Worm (Caenorhabditis elegans) whole organism, young adult: Measurements from ENCODE around the gene ZK673.6.

Experiments used
- B0261.1 ChIP-seq: sonication (generic microtip); optimal IDR thresholded peaks from 2 replicates; lab custom pipeline; 2016; ENCODE audit warnings: mild to moderate bottlenecking, missing genetic modification characterization, moderate library complexity, missing compliant biosample characterization
- B0336.3 ChIP-seq: fragments of 200-800 bp; sonication (Bioruptor generic); IDR thresholded peaks from 2 replicates; pipeline ENCODE4 v1.3.6; 2022; ENCODE audit warnings: missing genetic modification characterization, missing compliant biosample characterization
- D2030.7 ChIP-seq: fragments of 200-800 bp; sonication (Bioruptor generic); IDR thresholded peaks from 2 replicates; pipeline ENCODE4 v1.3.6; 2022; ENCODE audit warnings: missing genetic modification reagents, missing genetic modification characterization, missing compliant biosample characterization
- F33H1.4 ChIP-seq: fragments of 200-800 bp; sonication (Bioruptor generic); IDR thresholded peaks from 2 replicates; pipeline ENCODE4 v1.3.6; 2022; ENCODE audit warnings: missing genetic modification reagents, missing genetic modification characterization, missing compliant biosample characterization
- T07F8.4 ChIP-seq: sonication (generic microtip); optimal IDR thresholded peaks from 2 replicates; lab custom pipeline; 2016; ENCODE audit warnings: mild to moderate bottlenecking, missing genetic modification characterization, moderate library complexity, missing compliant biosample characterization
- Y67H2A.10 ChIP-seq: fragments of 200-800 bp; sonication (Bioruptor generic); conservative IDR thresholded peaks from 2 replicates; pipeline ENCODE4 v1.3.6; 2022; ENCODE audit warnings: missing genetic modification reagents, missing genetic modification characterization, missing compliant biosample characterization
- akir-1 ChIP-seq: fragments of 200-800 bp; sonication (Bioruptor generic); optimal IDR thresholded peaks from 2 replicates; lab custom pipeline; 2018; ENCODE audit warnings: mild to moderate bottlenecking, missing genetic modification characterization, moderate library complexity, missing compliant biosample characterization
- ama-1 ChIP-seq, 3 experiments: fragments of 150-350 bp in 1 of 3; sonication (generic microtip) in 2 of 3; optimal IDR thresholded peaks; 2 replicates each; lab custom pipeline; 2014 to 2018; ENCODE audit warnings: missing biosample characterization in 2 of 3, missing genetic modification characterization in 2 of 3, missing genetic modification reagents in 2 of 3
- attf-3 ChIP-seq: fragments of 200-800 bp; sonication (Bioruptor generic); conservative IDR thresholded peaks from 2 replicates; pipeline ENCODE4 v1.3.6; 2022; ENCODE audit warnings: missing genetic modification reagents, missing genetic modification characterization, missing compliant biosample characterization
- attf-5 ChIP-seq: fragments of 200-800 bp; sonication (Bioruptor generic); optimal IDR thresholded peaks from 2 replicates; lab custom pipeline; 2018; ENCODE audit warnings: mild to moderate bottlenecking, missing genetic modification characterization, missing compliant biosample characterization
- bed-1 ChIP-seq: fragments of 200-800 bp; sonication (Bioruptor generic); IDR thresholded peaks from 2 replicates; pipeline ENCODE4 v1.3.6; 2022; ENCODE audit warnings: missing genetic modification reagents, missing genetic modification characterization, missing compliant biosample characterization
- ccch-3 ChIP-seq: fragments of 200-800 bp; sonication (Bioruptor generic); optimal IDR thresholded peaks from 2 replicates; lab custom pipeline; 2018; ENCODE audit warnings: mild to moderate bottlenecking, missing genetic modification characterization, missing compliant biosample characterization
- ceh-40 ChIP-seq: fragments of 200-800 bp; sonication (Bioruptor generic); IDR thresholded peaks from 2 replicates; pipeline ENCODE4 v1.3.6; 2022; ENCODE audit warnings: missing genetic modification characterization, missing compliant biosample characterization
- dox-1 ChIP-seq: fragments of 200-800 bp; sonication (Bioruptor generic); IDR thresholded peaks from 2 replicates; pipeline ENCODE4 v1.3.6; 2022; ENCODE audit warnings: missing genetic modification reagents, missing genetic modification characterization, missing compliant biosample characterization
- egl-18 ChIP-seq: fragments of 200-800 bp; sonication (Bioruptor generic); IDR thresholded peaks from 2 replicates; pipeline ENCODE4 v1.3.6; 2022; ENCODE audit warnings: missing genetic modification reagents, missing genetic modification characterization, missing compliant biosample characterization
- lin-26 ChIP-seq: fragments of 200-800 bp; sonication (Bioruptor generic); IDR thresholded peaks from 2 replicates; pipeline ENCODE4 v1.3.6; 2022; ENCODE audit warnings: missing genetic modification reagents, missing genetic modification characterization, missing compliant biosample characterization
- lin-40 ChIP-seq: sonication (generic microtip); optimal IDR thresholded peaks from 2 replicates; lab custom pipeline; 2016; ENCODE audit warnings: missing genetic modification characterization, mild to moderate bottlenecking, missing compliant biosample characterization, missing genotype, missing genetic modification reagents
- lsy-27 ChIP-seq: sonication (generic microtip); optimal IDR thresholded peaks from 2 replicates; lab custom pipeline; 2017; ENCODE audit warnings: missing genetic modification characterization, mild to moderate bottlenecking, missing compliant biosample characterization, antibody characterized with exemption, missing genotype, borderline replicate concordance; ENCODE audit not compliant: insufficient read depth
- madf-10 ChIP-seq: sonication (generic microtip); optimal IDR thresholded peaks from 2 replicates; lab custom pipeline; 2016; ENCODE audit warnings: mild to moderate bottlenecking, missing genetic modification characterization, missing compliant biosample characterization
- mel-28 ChIP-seq: sonication (generic microtip); optimal IDR thresholded peaks from 2 replicates; lab custom pipeline; 2016; ENCODE audit warnings: borderline replicate concordance, mild to moderate bottlenecking, missing genetic modification characterization, missing compliant biosample characterization
- nfya-2 ChIP-seq: fragments of 200-800 bp; sonication (Bioruptor generic); IDR thresholded peaks from 2 replicates; pipeline ENCODE4 v1.3.6; 2022; ENCODE audit warnings: missing genetic modification reagents, missing genetic modification characterization, missing compliant biosample characterization
- nhr-27 ChIP-seq: fragments of 200-800 bp; sonication (Bioruptor generic); optimal IDR thresholded peaks from 2 replicates; lab custom pipeline; 2018; ENCODE audit warnings: mild to moderate bottlenecking, missing genetic modification characterization, moderate library complexity, missing compliant biosample characterization
- rec-8 ChIP-seq, 2 experiments: sonication (generic microtip); optimal IDR thresholded peaks; 2 replicates each; lab custom pipeline; 2016; ENCODE audit warnings: mild to moderate bottlenecking in 2 of 2, missing genetic modification characterization in 2 of 2, missing genetic modification reagents in 2 of 2, missing genotype in 2 of 2, missing biosample characterization in 1 of 2, missing compliant biosample characterization in 1 of 2, moderate library complexity in 1 of 2
- rpc-1 ChIP-seq, 2 experiments: fragments of 150-350 bp in 1 of 2; sonication (generic microtip) in 1 of 2; optimal IDR thresholded peaks; 2 replicates each; lab custom pipeline; 2014 to 2018; ENCODE audit warnings: missing biosample characterization in 1 of 2, missing genetic modification characterization in 1 of 2, missing genetic modification reagents in 1 of 2, missing genotype in 1 of 2
- tbx-9 ChIP-seq: sonication (generic microtip); optimal IDR thresholded peaks from 2 replicates; lab custom pipeline; 2016; ENCODE audit warnings: borderline replicate concordance, missing genetic modification characterization, inconsistent platforms, missing compliant biosample characterization
- unc-62 ChIP-seq: fragments of 150-350 bp; optimal IDR thresholded peaks from 2 replicates; lab custom pipeline; 2014; ENCODE audit warnings: missing biosample characterization, missing genetic modification reagents, missing genetic modification characterization
- ztf-25 ChIP-seq: fragments of 200-800 bp; sonication (Bioruptor generic); IDR thresholded peaks from 2 replicates; pipeline ENCODE4 v1.3.6; 2022; ENCODE audit warnings: missing genetic modification reagents, missing genetic modification characterization, missing compliant biosample characterization
- ztf-26 ChIP-seq: sonication (generic microtip); optimal IDR thresholded peaks from 2 replicates; lab custom pipeline; 2017; ENCODE audit warnings: missing genetic modification characterization, missing compliant biosample characterization

The ZK673.6 gene

DNA sequence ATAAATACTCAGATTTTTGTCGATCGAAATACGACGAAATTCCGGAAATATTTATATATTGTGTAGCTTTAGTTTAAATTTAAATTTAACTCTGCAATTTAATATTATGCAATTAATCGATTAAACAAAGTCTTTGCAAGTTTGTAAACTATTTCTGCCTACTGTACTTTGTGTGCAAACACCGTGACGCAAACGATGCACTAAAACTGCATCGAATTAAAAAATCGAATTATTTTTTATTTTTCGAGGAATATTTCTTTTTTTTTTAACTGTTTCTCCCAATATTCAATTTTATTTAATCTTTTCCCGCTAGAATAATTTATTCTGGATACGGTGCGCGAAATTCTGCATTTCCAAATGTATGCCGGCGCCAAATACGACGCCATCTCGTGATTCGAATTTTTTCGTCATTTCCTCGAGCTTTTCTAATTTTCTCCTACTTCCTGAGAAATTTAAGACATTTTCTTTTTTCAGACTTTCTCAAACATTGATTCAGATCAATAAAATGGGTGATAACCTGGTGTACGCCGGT is 47.7 kb downstream of the ZK673.6 start, which contains the start of gene eif-2A (continued):
- peak; percentile 42; the same call in 1 of the 2 replicates for TF ChIP-seq D2030.7 (GFP tag; lab: Robert Waterston, UW)
- no peak for TF ChIP-seq rec-8 (tag; optimal IDR thresholded peaks at IDR 0.05; lab: Kevin White, UChicago)
- TF ChIP-seq ama-1 (optimal IDR thresholded peaks at IDR 0.05; lab: Kevin White, UChicago) = no peak
- TF ChIP-seq ama-1 (GFP tag; optimal IDR thresholded peaks at IDR 0.05; lab: Kevin White, UChicago) = no peak
- no peak for TF ChIP-seq ceh-40
- no peak for TF ChIP-seq attf-3 (GFP tag; lab: Robert Waterston, UW)
- no peak for TF ChIP-seq rpc-1 (optimal IDR thresholded peaks at IDR 0.05; lab: Kevin White, UChicago)
- no peak for TF ChIP-seq rpc-1 (tag; optimal IDR thresholded peaks at IDR 0.05; lab: Kevin White, UChicago)
- no peak for TF ChIP-seq ztf-26 (tag; lab: Kevin White, UChicago)
- TF ChIP-seq B0261.1 (tag; lab: Kevin White, UChicago) = no peak
- no peak for TF ChIP-seq unc-62 (GFP tag; lab: Kevin White, UChicago)
- no peak for TF ChIP-seq ztf-25
- no peak for TF ChIP-seq lin-26 (GFP tag; lab: Robert Waterston, UW)
- TF ChIP-seq madf-10 = no peak
- peak; percentile 10 for TF ChIP-seq attf-5 (GFP tag; lab: Kevin White, UChicago)
- peak; percentile 58 for TF ChIP-seq F33H1.4
- no peak for TF ChIP-seq nfya-2 (GFP tag; lab: Robert Waterston, UW)
- no peak for TF ChIP-seq mel-28 (tag; lab: Kevin White, UChicago)
- no peak for TF ChIP-seq dox-1 (GFP tag; lab: Robert Waterston, UW)
- no peak for TF ChIP-seq akir-1 (GFP tag; lab: Kevin White, UChicago)
- TF ChIP-seq bed-1 (GFP tag; lab: Robert Waterston, UW) = no peak
- no peak for TF ChIP-seq lsy-27 (tag; lab: Kevin White, UChicago)
- TF ChIP-seq Y67H2A.10 (GFP tag; lab: Robert Waterston, UW) = no peak
- TF ChIP-seq T07F8.4 (tag; lab: Kevin White, UChicago) = no peak
- TF ChIP-seq B0336.3 = no peak
- no peak for TF ChIP-seq egl-18
- no peak for TF ChIP-seq ccch-3 (GFP tag; lab: Kevin White, UChicago)
- no peak for TF ChIP-seq lin-40 (tag; lab: Kevin White, UChicago)
- no peak for TF ChIP-seq nhr-27 (tag; lab: Kevin White, UChicago)
- no peak for TF ChIP-seq tbx-9 (tag; lab: Kevin White, UChicago)
